Worm (Caenorhabditis elegans): ENCODE data around the gene Y32G9B.1.
"Not testable (repeated sequence)": the region's sequence is repeated elsewhere in the genome, so short reads cannot be mapped to it uniquely, and the experiment has no call there.

Gene Y32G9B.1

ce11 chrV:1820016-1820415, 9.9 kb downstream of the Y32G9B.1 start:
- peak; percentile 56 for TF ChIP-seq zfh-2 (GFP tag; conservative IDR thresholded peaks at IDR 0.05)
- TF ChIP-seq efl-1 (GFP tag; optimal IDR thresholded peaks at IDR 0.05), result no peak

ce11 chrV:1814784-1815183, 15.1 kb downstream of the Y32G9B.1 start, which contains the start of gene Y46H3A.5:
TSS of gene Y46H3A.5 (minus strand) at chrV:1814884.
- not testable (repeated sequence) for TF ChIP-seq snpc-1.1 (tag; optimal IDR thresholded peaks at IDR 0.05; ENCODE audit: insufficient read depth); madf-10 (tag; optimal IDR thresholded peaks at IDR 0.05); him-1 (tag; optimal IDR thresholded peaks at IDR 0.05)

ce11 chrV:1811035-1811434, 18.8 kb downstream of the Y32G9B.1 start, which contains the start of gene Y46H3A.4:
TSS of gene Y46H3A.4 (minus strand) at chrV:1811135.
- no peak for TF ChIP-seq ceh-27 (GFP tag; optimal IDR thresholded peaks at IDR 0.05)
- no peak for TF ChIP-seq madf-6 (GFP tag; IDR thresholded peaks at IDR 0.05)
- no peak for TF ChIP-seq lsy-27 (tag; optimal IDR thresholded peaks at IDR 0.05; ENCODE audit: borderline replicate concordance, insufficient read depth)
- no peak for TF ChIP-seq lin-54 (GFP tag; optimal IDR thresholded peaks at IDR 0.05)
- TF ChIP-seq efl-1 (GFP tag; optimal IDR thresholded peaks at IDR 0.05), result no peak
- TF ChIP-seq nfyb-1 (GFP tag; IDR thresholded peaks at IDR 0.05), result no peak
- TF ChIP-seq aptf-3 (GFP tag; IDR thresholded peaks at IDR 0.05), result no peak
- no peak for TF ChIP-seq hmg-20 (GFP tag; IDR thresholded peaks at IDR 0.05)
- TF ChIP-seq nhr-27 (tag; optimal IDR thresholded peaks at IDR 0.05), result no peak
- TF ChIP-seq zfh-2 (GFP tag; conservative IDR thresholded peaks at IDR 0.05), result no peak
- TF ChIP-seq F33H1.4 (GFP tag; IDR thresholded peaks at IDR 0.05), result no peak

ce11 chrV:1807160-1807559, 22.7 kb downstream of the Y32G9B.1 start, which contains the start of gene srt-42:
TSS of gene srt-42 (plus strand) at chrV:1807460.
- TF ChIP-seq let-526 (GFP tag; IDR thresholded peaks at IDR 0.05), result no peak
- no peak for TF ChIP-seq ekl-4 (GFP tag; IDR thresholded peaks at IDR 0.05)
- no peak for TF ChIP-seq lin-35 (GFP tag; optimal IDR thresholded peaks at IDR 0.05)
- TF ChIP-seq ceh-40 (GFP tag; IDR thresholded peaks at IDR 0.05), result no peak
- TF ChIP-seq Y67H2A.10 (GFP tag; conservative IDR thresholded peaks at IDR 0.05), result no peak
- no peak for TF ChIP-seq lin-54 (GFP tag; optimal IDR thresholded peaks at IDR 0.05)
- TF ChIP-seq aptf-3 (GFP tag; IDR thresholded peaks at IDR 0.05), result no peak
- TF ChIP-seq die-1 (tag; optimal IDR thresholded peaks at IDR 0.05), result no peak
- no peak for TF ChIP-seq ceh-91 (GFP tag; IDR thresholded peaks at IDR 0.05)
- no peak for TF ChIP-seq lag-1 (GFP tag; IDR thresholded peaks at IDR 0.05)
- no peak for TF ChIP-seq tbp1 (GFP tag; optimal IDR thresholded peaks at IDR 0.05)
- TF ChIP-seq lsl-1 (GFP tag; optimal IDR thresholded peaks at IDR 0.05), result no peak
- no peak for TF ChIP-seq unc-130 (GFP tag; optimal IDR thresholded peaks at IDR 0.05)
- no peak for TF ChIP-seq snpc-1.1 (tag; optimal IDR thresholded peaks at IDR 0.05; ENCODE audit: insufficient read depth)
- no peak for TF ChIP-seq F57A8.1 (GFP tag; optimal IDR thresholded peaks at IDR 0.05)
- TF ChIP-seq attf-5 (GFP tag; optimal IDR thresholded peaks at IDR 0.05), result no peak
- no peak for TF ChIP-seq gei-17 (GFP tag; optimal IDR thresholded peaks at IDR 0.05)
- TF ChIP-seq let-607 (tag; optimal IDR thresholded peaks at IDR 0.05), result no peak

ce11 chrV:1805724-1806316, 24.1 kb downstream of the Y32G9B.1 start:
- TF ChIP-seq ztf-3 (GFP tag; optimal IDR thresholded peaks at IDR 0.05) (no peak), sptf-2 (GFP tag; optimal IDR thresholded peaks at IDR 0.05) (peak; percentile 15), dox-1 (GFP tag; IDR thresholded peaks at IDR 0.05) (peak; percentile 32; the same call in 1 of the 2 replicates), mxl-1 (tag; optimal IDR thresholded peaks at IDR 0.05) (no peak), ztf-26 (tag; optimal IDR thresholded peaks at IDR 0.05) (peak; percentile 14), zfh-2 (GFP tag; conservative IDR thresholded peaks at IDR 0.05) (0 out of 2 replicates have a peak, but pooled peaks have one; percentile 35), ama-1 (optimal IDR thresholded peaks at IDR 0.05) (peak; percentile 29), ama-1 (GFP tag; optimal IDR thresholded peaks at IDR 0.05) (no peak), nfyb-1 (GFP tag; IDR thresholded peaks at IDR 0.05) (no peak)

Data from whole organism, young adult.